Fruit fly (Drosophila melanogaster): Measurements from ENCODE around the gene Abcd3.

dm6 chrX:19701611-19702010 is 49.0 kb upstream of the Abcd3 start, which contains the start of gene Tcs4:
- TF ChIP-seq Ets98B (GFP tag; IDR thresholded peaks at IDR 0.05), result peak; percentile 34; the same call in 1 of the 2 replicates
- TF ChIP-seq D1 (tag; optimal IDR thresholded peaks at IDR 0.05), result no peak
- no peak for TF ChIP-seq Pif1A (GFP tag; optimal IDR thresholded peaks at IDR 0.05)
- TF ChIP-seq CG15710 (tag; optimal IDR thresholded peaks at IDR 0.05), result no peak
- TF ChIP-seq Snoo (tag; optimal IDR thresholded peaks at IDR 0.05), result no peak
- no peak for TF ChIP-seq CG17806 (tag; optimal IDR thresholded peaks at IDR 0.05)
- TF ChIP-seq CG8159 (tag; optimal IDR thresholded peaks at IDR 0.05), result no peak
- TF ChIP-seq rn (GFP tag; IDR thresholded peaks at IDR 0.05), result no peak
- TF ChIP-seq CG34367 (tag; optimal IDR thresholded peaks at IDR 0.05), result no peak

Measured in whole organism, pupa.